Worm (Caenorhabditis elegans): ENCODE data around the gene str-249.

ce11 chrIV:7212769-7213168 is 26.1 kb upstream of the str-249 start:
- no peak for TF ChIP-seq ama-1 (optimal IDR thresholded peaks at IDR 0.05)
- TF ChIP-seq flt-1 (GFP tag; IDR thresholded peaks at IDR 0.05): no peak
